Worm (Caenorhabditis elegans): Measurements from ENCODE around the gene aldo-1.
A peak's percentile ranks its signal among the peaks of the same experiment; 100 is the strongest.

Gene aldo-1

DNA sequence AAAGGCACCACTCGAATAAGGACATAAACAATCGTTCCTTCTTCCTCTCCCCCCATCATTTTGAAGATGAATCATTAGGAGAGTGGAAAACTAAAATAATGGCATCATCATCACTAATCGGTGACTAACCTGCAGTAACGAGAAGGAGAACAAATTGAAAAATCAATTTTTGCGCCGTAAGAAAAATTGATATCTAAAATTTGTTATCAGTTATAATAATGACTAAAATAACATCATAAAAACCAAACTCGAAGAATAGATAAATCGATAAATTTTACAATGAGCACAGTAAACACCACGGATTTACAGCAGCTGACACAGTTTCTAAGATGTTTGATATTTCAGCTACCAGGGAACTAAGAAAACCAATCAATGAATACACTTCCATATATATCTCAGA is 38.5 kb downstream of the aldo-1 start (continued):
- TF ChIP-seq zip-11 (GFP tag; IDR thresholded peaks at IDR 0.05) (no peak), gei-8 (GFP tag; optimal IDR thresholded peaks at IDR 0.05) (no peak), nhr-111 (GFP tag; optimal IDR thresholded peaks at IDR 0.05) (no peak), rbr-2 (tag; optimal IDR thresholded peaks at IDR 0.05) (no peak), nhr-28 (tag; optimal IDR thresholded peaks at IDR 0.05) (peak; percentile 52), php-3 (GFP tag; IDR thresholded peaks at IDR 0.05) (0 out of 2 replicates have a peak, but pooled peaks have one; percentile 22), F37D6.2 (tag; optimal IDR thresholded peaks at IDR 0.05) (no peak), lin-39 (tag; optimal IDR thresholded peaks at IDR 0.05) (no peak), mep-1 (tag; optimal IDR thresholded peaks at IDR 0.05) (no peak), lin-29 (GFP tag; IDR thresholded peaks at IDR 0.05) (no peak), nhr-11 (tag; optimal IDR thresholded peaks at IDR 0.05) (no peak), attf-4 (tag; optimal IDR thresholded peaks at IDR 0.05) (no peak), lin-38 (GFP tag; IDR thresholded peaks at IDR 0.05) (no peak), tra-1 (GFP tag; IDR thresholded peaks at IDR 0.05) (no peak), egl-27 (tag; optimal IDR thresholded peaks at IDR 0.05) (no peak), ceh-82 (tag; optimal IDR thresholded peaks at IDR 0.05) (no peak), lir-3 (tag; optimal IDR thresholded peaks at IDR 0.05) (no peak), dmd-6 (GFP tag; IDR thresholded peaks at IDR 0.05) (peak; percentile 23; the same call in 1 of the 2 replicates), ceh-20 (GFP tag; IDR thresholded peaks at IDR 0.05) (no peak), ceh-32 (tag; optimal IDR thresholded peaks at IDR 0.05; ENCODE audit: poor library complexity) (no peak), mes-2 (tag; optimal IDR thresholded peaks at IDR 0.05; ENCODE audit: poor library complexity, severe bottlenecking) (peak; percentile 50), pha-4 (GFP tag; IDR thresholded peaks at IDR 0.05) (no peak), pha-4 (tag; optimal IDR thresholded peaks at IDR 0.05) (no peak), pqm-1 (tag; optimal IDR thresholded peaks at IDR 0.05) (peak; percentile 84), zfp-3 (GFP tag; conservative IDR thresholded peaks at IDR 0.05) (no peak), spr-3 (GFP tag; optimal IDR thresholded peaks at IDR 0.05) (no peak), daf-16 (GFP tag; optimal IDR thresholded peaks at IDR 0.05) (no peak), daf-16 (tag; optimal IDR thresholded peaks at IDR 0.05) (peak; percentile 91), dmd-8 (GFP tag; IDR thresholded peaks at IDR 0.05) (no peak), F10B5.3 (tag; optimal IDR thresholded peaks at IDR 0.05) (no peak), fos-1 (tag; optimal IDR thresholded peaks at IDR 0.05) (no peak), nhr-41 (GFP tag; IDR thresholded peaks at IDR 0.05) (no peak), Y5F2A.4 (GFP tag; optimal IDR thresholded peaks at IDR 0.05) (no peak), lin-13 (GFP tag; optimal IDR thresholded peaks at IDR 0.05) (no peak), unc-62 (GFP tag; optimal IDR thresholded peaks at IDR 0.05 in 1 of 2) (no peak), unc-62 (tag; optimal IDR thresholded peaks at IDR 0.05) (no peak), nhr-48 (tag; optimal IDR thresholded peaks at IDR 0.05) (no peak), daf-12 (tag; optimal IDR thresholded peaks at IDR 0.05) (no peak), set-16 (GFP tag; IDR thresholded peaks at IDR 0.05) (no peak), saeg-2 (GFP tag; IDR thresholded peaks at IDR 0.05) (no peak), nhr-6 (tag; optimal IDR thresholded peaks at IDR 0.05) (no peak), daf-19 (GFP tag; conservative IDR thresholded peaks at IDR 0.05) (no peak), mxl-2 (GFP tag; conservative IDR thresholded peaks at IDR 0.05) (no peak), ceh-28 (tag; optimal IDR thresholded peaks at IDR 0.05) (no peak), mdl-1 (tag; optimal IDR thresholded peaks at IDR 0.05) (no peak), F26F4.8 (GFP tag; conservative IDR thresholded peaks at IDR 0.05) (no peak), lsy-2 (tag; optimal IDR thresholded peaks at IDR 0.05) (no peak), snpc-1.2 (GFP tag; IDR thresholded peaks at IDR 0.05) (no peak), snpc-4 (tag; optimal IDR thresholded peaks at IDR 0.05) (no peak), hmg-1.1 (GFP tag; IDR thresholded peaks at IDR 0.05) (no peak), ceh-44 (GFP tag; IDR thresholded peaks at IDR 0.05) (no peak), ZK337.2 (GFP tag; IDR thresholded peaks at IDR 0.05) (no peak), lin-1 (GFP tag; IDR thresholded peaks at IDR 0.05) (no peak), zag-1 (tag; optimal IDR thresholded peaks at IDR 0.05) (no peak)

Measured in whole organism, L4 larva.